Worm (Caenorhabditis elegans) whole organism, L2 larva: ENCODE data around the gene Y102A5C.27.

Experiments
- blmp-1 ChIP-seq: sonication (generic microtip); optimal IDR thresholded peaks from 2 replicates; lab custom pipeline; 2017; ENCODE audit warnings: missing genetic modification characterization, mild to moderate bottlenecking, missing compliant biosample characterization, antibody characterized with exemption, moderate library complexity; ENCODE audit not compliant: insufficient read depth
- egl-27 ChIP-seq: sonication (generic microtip); optimal IDR thresholded peaks from 3 replicates; lab custom pipeline; 2017; ENCODE audit warnings: missing biosample characterization, missing genetic modification reagents, missing genetic modification characterization
- nhr-6 ChIP-seq: fragments of 150-350 bp; optimal IDR thresholded peaks from 2 replicates; lab custom pipeline; 2014; ENCODE audit warnings: missing biosample characterization, missing genetic modification characterization
- skn-1 ChIP-seq: sonication (generic microtip); optimal IDR thresholded peaks from 2 replicates; lab custom pipeline; 2017; ENCODE audit warnings: missing biosample characterization, missing genetic modification characterization
- sma-9 ChIP-seq, 2 experiments: fragments of 150-350 bp in 1 of 2; sonication (generic microtip) in 1 of 2; optimal IDR thresholded peaks; 2 replicates each; lab custom pipeline; 2014 to 2016; ENCODE audit warnings: missing genetic modification characterization in 2 of 2, mild to moderate bottlenecking in 1 of 2, missing biosample characterization in 1 of 2, missing compliant biosample characterization in 1 of 2, missing genetic modification reagents in 1 of 2, moderate library complexity in 1 of 2
- snpc-4 ChIP-seq: fragments of 150-350 bp; optimal IDR thresholded peaks from 2 replicates; lab custom pipeline; 2014; ENCODE audit warnings: missing biosample characterization, missing genetic modification characterization
- zag-1 ChIP-seq: fragments of 150-350 bp; optimal IDR thresholded peaks from 2 replicates; lab custom pipeline; 2014; ENCODE audit warnings: missing biosample characterization, missing genetic modification characterization

ce11 chrV:17016787-17017186 lies 28.3 kb upstream of the Y102A5C.27 start, which contains the start of gene srh-97:
- TF ChIP-seq zag-1 (tag; lab: Kevin White, UChicago) (no peak), skn-1 (tag; lab: Kevin White, UChicago) (no peak), egl-27 (tag; lab: Kevin White, UChicago) (no peak), blmp-1 (no peak), snpc-4 (tag; lab: Kevin White, UChicago) (no peak), nhr-6 (no peak), sma-9 (GFP tag; optimal IDR thresholded peaks at IDR 0.05; lab: Kevin White, UChicago) (no peak), sma-9 (tag; optimal IDR thresholded peaks at IDR 0.05; lab: Kevin White, UChicago) (no peak)
